Fruit fly (Drosophila melanogaster) whole organism, embryonic: ENCODE measurements around the gene Trs20.

ENCODE experiments used
- ATbp ChIP-seq: fragments of 200-800 bp; sonication (Bioruptor generic); optimal IDR thresholded peaks from 2 replicates; lab custom pipeline; 2017; ENCODE audit warnings: missing biosample characterization, mild to moderate bottlenecking, missing genetic modification characterization, missing genetic modification reagents
- CG10274 ChIP-seq: fragments of 200-800 bp; sonication (Bioruptor generic); optimal IDR thresholded peaks from 3 replicates; lab custom pipeline; 2017; ENCODE audit warnings: missing biosample characterization, mild to moderate bottlenecking, missing genetic modification characterization
- CG10543 ChIP-seq: fragments of 200-800 bp; sonication (Bioruptor generic); optimal IDR thresholded peaks from 3 replicates; lab custom pipeline; 2017; ENCODE audit warnings: missing biosample characterization, mild to moderate bottlenecking, missing genetic modification characterization, moderate library complexity
- CG12659 ChIP-seq: fragments of 200-800 bp; sonication (Bioruptor generic); optimal IDR thresholded peaks from 3 replicates; lab custom pipeline; 2017; ENCODE audit warnings: mild to moderate bottlenecking, missing biosample characterization, missing genetic modification reagents, missing genetic modification characterization
- CG12942 ChIP-seq: fragments of 200-800 bp; sonication (Bioruptor generic); optimal IDR thresholded peaks from 3 replicates; lab custom pipeline; 2016; ENCODE audit warnings: missing biosample characterization, missing genetic modification characterization
- CG14860 ChIP-seq: fragments of 200-800 bp; sonication (Bioruptor generic); IDR thresholded peaks from 3 replicates; pipeline ENCODE4 v1.3.6; 2022; ENCODE audit warnings: missing biosample characterization, missing genetic modification characterization; ENCODE audit not compliant: partially characterized antibody
- CG15479 ChIP-seq: fragments of 200-800 bp; sonication (Bioruptor generic); optimal IDR thresholded peaks from 3 replicates; lab custom pipeline; 2019; ENCODE audit warnings: missing biosample characterization, mild to moderate bottlenecking, missing genetic modification characterization, moderate library complexity
- CG1602 ChIP-seq: fragments of 200-800 bp; sonication (Bioruptor generic); optimal IDR thresholded peaks from 3 replicates; lab custom pipeline; 2016; ENCODE audit warnings: missing biosample characterization, missing genetic modification characterization
- CG1647 ChIP-seq: fragments of 200-800 bp; sonication (Bioruptor generic); optimal IDR thresholded peaks from 3 replicates; lab custom pipeline; 2016; ENCODE audit warnings: missing biosample characterization, missing genetic modification characterization
- CG16779 ChIP-seq: fragments of 200-800 bp; sonication (Bioruptor generic); IDR thresholded peaks from 2 replicates; pipeline ENCODE4 v1.3.6; 2022; ENCODE audit warnings: missing biosample characterization, missing genetic modification characterization
- CG17361 ChIP-seq: fragments of 200-800 bp; sonication (Bioruptor generic); IDR thresholded peaks from 3 replicates; pipeline ENCODE4 v1.3.6; 2022; ENCODE audit warnings: missing biosample characterization, missing genetic modification characterization
- CG2199 ChIP-seq: fragments of 200-800 bp; sonication (Bioruptor generic); IDR thresholded peaks from 3 replicates; pipeline ENCODE4 v1.3.6; 2022; ENCODE audit warnings: missing biosample characterization, missing genetic modification characterization
- CG3281 ChIP-seq: fragments of 200-800 bp; sonication (Bioruptor generic); optimal IDR thresholded peaks from 3 replicates; lab custom pipeline; 2017; ENCODE audit warnings: missing biosample characterization, mild to moderate bottlenecking, missing genetic modification characterization
- CG4360 ChIP-seq: fragments of 200-800 bp; sonication (Bioruptor generic); IDR thresholded peaks from 2 replicates; pipeline ENCODE4 v1.3.6; 2022; ENCODE audit warnings: missing biosample characterization, missing genetic modification characterization
- CG43689 ChIP-seq: fragments of 200-800 bp; sonication (Bioruptor generic); IDR thresholded peaks from 2 replicates; pipeline ENCODE4 v1.3.6; 2022; ENCODE audit warnings: missing biosample characterization, missing genetic modification characterization
- CG7987 ChIP-seq: fragments of 200-800 bp; sonication (Bioruptor generic); optimal IDR thresholded peaks from 2 replicates; lab custom pipeline; 2018; ENCODE audit warnings: missing biosample characterization, mild to moderate bottlenecking, missing genetic modification characterization, moderate library complexity
- Deaf1 ChIP-seq: fragments of 200-800 bp; optimal IDR thresholded peaks from 3 replicates; lab custom pipeline; 2019; ENCODE audit warnings: missing biosample characterization, mild to moderate bottlenecking, missing genetic modification characterization, moderate library complexity
- Dll ChIP-seq: fragments of 200-800 bp; sonication (Bioruptor generic); IDR thresholded peaks from 4 replicates; pipeline ENCODE4 v1.3.6; 2022; ENCODE audit warnings: missing biosample characterization, missing genetic modification characterization; ENCODE audit not compliant: partially characterized antibody
- Drgx ChIP-seq: fragments of 200-800 bp; sonication (Bioruptor generic); IDR thresholded peaks from 2 replicates; pipeline ENCODE4 v1.3.6; 2022; ENCODE audit warnings: missing biosample characterization, missing genetic modification characterization
- E2f2 ChIP-seq: fragments of 200-800 bp; sonication (Bioruptor generic); IDR thresholded peaks from 2 replicates; pipeline ENCODE4 v1.3.6; 2022; ENCODE audit warnings: missing biosample characterization, missing genetic modification characterization
- H15 ChIP-seq: fragments of 200-800 bp; sonication (Bioruptor generic); IDR thresholded peaks from 3 replicates; pipeline ENCODE4 v1.3.6; 2022; ENCODE audit warnings: missing biosample characterization, missing genetic modification characterization
- Lhr ChIP-seq: fragments of 200-800 bp; sonication (Bioruptor generic); optimal IDR thresholded peaks from 3 replicates; lab custom pipeline; 2017; ENCODE audit warnings: mild to moderate bottlenecking, missing biosample characterization, missing genetic modification reagents, missing genetic modification characterization
- Med ChIP-seq: fragments of 200-800 bp; sonication (Bioruptor generic); peaks from one replicate; lab custom pipeline; 2016; ENCODE audit warnings: missing biosample characterization, missing genetic modification characterization, mild to moderate bottlenecking, inconsistent platforms, moderate library complexity
- PHDP ChIP-seq: fragments of 200-800 bp; sonication (Bioruptor generic); optimal IDR thresholded peaks from 3 replicates; lab custom pipeline; 2018; ENCODE audit warnings: missing biosample characterization, mild to moderate bottlenecking, missing genetic modification characterization, moderate library complexity
- Rfx ChIP-seq: fragments of 200-800 bp; sonication (Bioruptor generic); IDR thresholded peaks from 2 replicates; pipeline ENCODE4 v1.3.6; 2022; ENCODE audit warnings: missing biosample characterization, missing genetic modification characterization
- Spps ChIP-seq: fragments of 200-800 bp; sonication (Bioruptor generic); optimal IDR thresholded peaks from 2 replicates; lab custom pipeline; 2018; ENCODE audit warnings: missing biosample characterization, mild to moderate bottlenecking, missing genetic modification characterization
- abd-A ChIP-seq: fragments of 200-800 bp; sonication (Bioruptor generic); optimal IDR thresholded peaks from 3 replicates; lab custom pipeline; 2019; ENCODE audit warnings: missing biosample characterization, mild to moderate bottlenecking, missing genetic modification characterization, moderate library complexity
- ap ChIP-seq: fragments of 200-800 bp; sonication (Bioruptor generic); IDR thresholded peaks from 2 replicates; pipeline ENCODE4 v1.3.6; 2022; ENCODE audit warnings: missing biosample characterization, missing genetic modification characterization
- br ChIP-seq: fragments of >200 bp; optimal IDR thresholded peaks from 2 replicates; lab custom pipeline; 2017
- cg ChIP-seq: fragments of 200-800 bp; sonication (Bioruptor generic); optimal IDR thresholded peaks from 3 replicates; lab custom pipeline; 2019; ENCODE audit warnings: missing biosample characterization, mild to moderate bottlenecking, missing genetic modification characterization, moderate library complexity
- ci ChIP-seq: fragments of 200-800 bp; sonication (Bioruptor generic); IDR thresholded peaks from 3 replicates; pipeline ENCODE4 v1.3.6; 2022; ENCODE audit warnings: missing biosample characterization, missing genetic modification characterization
- corto ChIP-seq: fragments of 200-800 bp; sonication (Bioruptor generic); optimal IDR thresholded peaks from 2 replicates; lab custom pipeline; 2016; ENCODE audit warnings: missing biosample characterization, mild to moderate bottlenecking, missing genetic modification characterization, moderate library complexity
- esg ChIP-seq: fragments of 200-800 bp; sonication (Bioruptor generic); conservative IDR thresholded peaks from 2 replicates; pipeline ENCODE4 v1.3.6; 2022; ENCODE audit warnings: missing biosample characterization, missing genetic modification characterization
- fd96Cb ChIP-seq: fragments of 200-800 bp; sonication (Bioruptor generic); optimal IDR thresholded peaks from 2 replicates; lab custom pipeline; 2018; ENCODE audit warnings: missing biosample characterization, mild to moderate bottlenecking, missing genetic modification characterization, moderate library complexity
- fu2 ChIP-seq: fragments of 200-800 bp; sonication (Bioruptor generic); optimal IDR thresholded peaks from 2 replicates; lab custom pipeline; 2016; ENCODE audit warnings: missing biosample characterization, missing genetic modification characterization
- insv ChIP-seq, 2 experiments: fragments of 200-800 bp; sonication (Bioruptor generic); optimal IDR thresholded peaks; 3 replicates each; lab custom pipeline; 2016 to 2018; ENCODE audit warnings: missing biosample characterization in 2 of 2, missing genetic modification characterization in 2 of 2
- kah ChIP-seq: fragments of 200-800 bp; sonication (Bioruptor generic); optimal IDR thresholded peaks from 2 replicates; lab custom pipeline; 2018; ENCODE audit warnings: missing biosample characterization, mild to moderate bottlenecking, missing genetic modification characterization
- lov ChIP-seq, 2 experiments: fragments of 200-800 bp in 1 of 2; fragments of >200 bp in 1 of 2; sonication (Bioruptor generic) in 1 of 2; IDR thresholded peaks in 1 of 2; optimal IDR thresholded peaks in 1 of 2; 2 replicates in 1 of 2; 3 replicates in 1 of 2; pipeline versions ENCODE4 v1.3.6 to Lab custom; 2017 to 2022; ENCODE audit warnings: missing biosample characterization in 1 of 2, missing genetic modification characterization in 1 of 2
- mld ChIP-seq: fragments of 200-800 bp; sonication (Bioruptor generic); IDR thresholded peaks from 3 replicates; pipeline ENCODE4 v1.3.6; 2022; ENCODE audit warnings: missing biosample characterization, missing genetic modification characterization; ENCODE audit not compliant: partially characterized antibody
- nerfin-1 ChIP-seq: fragments of 200-800 bp; sonication (Bioruptor generic); optimal IDR thresholded peaks from 3 replicates; lab custom pipeline; 2019; ENCODE audit warnings: missing biosample characterization, mild to moderate bottlenecking, missing genetic modification characterization, moderate library complexity
- nom ChIP-seq: fragments of 200-800 bp; sonication (Bioruptor generic); optimal IDR thresholded peaks from 2 replicates; lab custom pipeline; 2017; ENCODE audit warnings: missing biosample characterization, missing genetic modification characterization, mild to moderate bottlenecking, moderate library complexity, missing genetic modification reagents
- oc ChIP-seq: fragments of 200-800 bp; sonication (Bioruptor generic); optimal IDR thresholded peaks from 2 replicates; lab custom pipeline; 2018; ENCODE audit warnings: missing biosample characterization, mild to moderate bottlenecking, missing genetic modification characterization, moderate library complexity
- pros ChIP-seq: fragments of 200-800 bp; sonication (Bioruptor generic); optimal IDR thresholded peaks from 3 replicates; lab custom pipeline; 2019; ENCODE audit warnings: missing biosample characterization, mild to moderate bottlenecking, missing genetic modification characterization, moderate library complexity
- sisA ChIP-seq: fragments of 200-800 bp; sonication (Bioruptor generic); IDR thresholded peaks from 2 replicates; pipeline ENCODE4 v1.3.6; 2022; ENCODE audit warnings: missing biosample characterization, missing genetic modification characterization
- stwl ChIP-seq: fragments of 200-800 bp; sonication (Bioruptor generic); optimal IDR thresholded peaks from 3 replicates; lab custom pipeline; 2018; ENCODE audit warnings: missing biosample characterization, mild to moderate bottlenecking, missing genetic modification characterization, moderate library complexity
- tll ChIP-seq, 2 experiments: fragments of 200-800 bp in 1 of 2; fragments of >200 bp in 1 of 2; sonication (Bioruptor generic) in 1 of 2; optimal IDR thresholded peaks; 2 replicates each; lab custom pipeline; 2017 to 2019; ENCODE audit warnings: missing biosample characterization in 2 of 2, missing genetic modification characterization in 2 of 2, mild to moderate bottlenecking in 1 of 2, moderate library complexity in 1 of 2
- toy ChIP-seq: fragments of 200-800 bp; sonication (Bioruptor generic); IDR thresholded peaks from 2 replicates; pipeline ENCODE4 v1.3.6; 2022; ENCODE audit warnings: missing biosample characterization, missing genetic modification characterization
- vvl ChIP-seq: fragments of 200-800 bp; sonication (Bioruptor generic); IDR thresholded peaks from 2 replicates; pipeline ENCODE4 v1.3.6; 2022; ENCODE audit warnings: missing biosample characterization, missing genetic modification characterization
- yki ChIP-seq: fragments of >200 bp; optimal IDR thresholded peaks from 3 replicates; lab custom pipeline; 2018
- zen ChIP-seq: fragments of 200-800 bp; sonication (Bioruptor generic); optimal IDR thresholded peaks from 3 replicates; lab custom pipeline; 2018; ENCODE audit warnings: missing biosample characterization, mild to moderate bottlenecking, missing genetic modification characterization, moderate library complexity

Gene Trs20

dm6 chr3L:16178433-16178832 is 47.0 kb upstream of the Trs20 start:
- TF ChIP-seq nom (GFP tag; lab: Kevin White, UChicago) (peak; percentile 21), oc (no peak), insv (GFP tag; optimal IDR thresholded peaks at IDR 0.05; lab: Kevin White, UChicago) (no peak), CG10274 (no peak), PHDP (tag; lab: Kevin White, UChicago) (no peak), br (no peak), Deaf1 (tag; lab: Kevin White, UChicago) (peak; percentile 29), corto (GFP tag; lab: Kevin White, UChicago) (peak; percentile 15), sisA (GFP tag; lab: Robert Waterston, UW) (no peak), ci (GFP tag; lab: Robert Waterston, UW) (peak; percentile 23; the same call in 1 of the 3 replicates), Med (GFP tag; lab: Kevin White, UChicago) (peak; percentile 67), ATbp (GFP tag; lab: Kevin White, UChicago) (peak; percentile 15), nerfin-1 (tag; lab: Kevin White, UChicago) (peak; percentile 41), cg (GFP tag; lab: Kevin White, UChicago) (peak; percentile 62), tll (GFP tag; optimal IDR thresholded peaks at IDR 0.05; lab: Kevin White, UChicago) (peak in 1 of 2 experiments; percentile 25), CG16779 (GFP tag; lab: Robert Waterston, UW) (no peak), zen (tag; lab: Kevin White, UChicago) (peak; percentile 52), Lhr (no peak), vvl (0 out of 2 replicates have a peak, but pooled peaks have one; percentile 23), H15 (GFP tag; lab: Robert Waterston, UW) (0 out of 3 replicates have a peak, but pooled peaks have one; percentile 34), CG12942 (GFP tag; lab: Kevin White, UChicago) (no peak), lov (optimal IDR thresholded peaks at IDR 0.05; lab: Kevin White, UChicago) (no peak), lov (GFP tag; IDR thresholded peaks at IDR 0.05; lab: Robert Waterston, UW) (no peak), fu2 (no peak), Drgx (no peak), CG10543 (GFP tag; lab: Kevin White, UChicago) (no peak), yki (lab: Kevin White, UChicago) (no peak), pros (GFP tag; lab: Kevin White, UChicago) (peak; percentile 32), E2f2 (GFP tag; lab: Robert Waterston, UW) (no peak), stwl (tag; lab: Kevin White, UChicago) (peak; percentile 0), CG1647 (GFP tag; lab: Kevin White, UChicago) (no peak), CG1602 (no peak), CG15479 (GFP tag; lab: Kevin White, UChicago) (peak; percentile 28), CG2199 (peak; percentile 62; the same call in 1 of the 3 replicates), Spps (tag; lab: Kevin White, UChicago) (no peak), CG43689 (no peak), esg (GFP tag; lab: Robert Waterston, UW) (no peak), CG4360 (GFP tag; lab: Robert Waterston, UW) (peak; percentile 97), kah (GFP tag; lab: Kevin White, UChicago) (peak; percentile 85)

- TF ChIP-seq Dll (GFP tag; lab: Robert Waterston, UW) (no peak), CG12659 (GFP tag; lab: Kevin White, UChicago) (no peak), CG14860 (no peak), nom (GFP tag; lab: Kevin White, UChicago) (no peak), CG4360 (GFP tag; lab: Robert Waterston, UW) (no peak), fd96Cb (tag; lab: Kevin White, UChicago) (no peak), Rfx (GFP tag; lab: Robert Waterston, UW) (no peak), CG3281 (GFP tag; lab: Kevin White, UChicago) (no peak), mld (no peak), toy (GFP tag; lab: Robert Waterston, UW) (no peak), ap (GFP tag; lab: Robert Waterston, UW) (no peak), CG17361 (GFP tag; lab: Robert Waterston, UW) (no peak), CG7987 (GFP tag; lab: Kevin White, UChicago) (no peak), abd-A (no peak)
Measured at dm6 chr3L:16177751-16178150, 46.3 kb upstream of the Trs20 start.
